Fruit fly (Drosophila melanogaster): ENCODE results near the gene Hip14.

Gene Hip14

DNA sequence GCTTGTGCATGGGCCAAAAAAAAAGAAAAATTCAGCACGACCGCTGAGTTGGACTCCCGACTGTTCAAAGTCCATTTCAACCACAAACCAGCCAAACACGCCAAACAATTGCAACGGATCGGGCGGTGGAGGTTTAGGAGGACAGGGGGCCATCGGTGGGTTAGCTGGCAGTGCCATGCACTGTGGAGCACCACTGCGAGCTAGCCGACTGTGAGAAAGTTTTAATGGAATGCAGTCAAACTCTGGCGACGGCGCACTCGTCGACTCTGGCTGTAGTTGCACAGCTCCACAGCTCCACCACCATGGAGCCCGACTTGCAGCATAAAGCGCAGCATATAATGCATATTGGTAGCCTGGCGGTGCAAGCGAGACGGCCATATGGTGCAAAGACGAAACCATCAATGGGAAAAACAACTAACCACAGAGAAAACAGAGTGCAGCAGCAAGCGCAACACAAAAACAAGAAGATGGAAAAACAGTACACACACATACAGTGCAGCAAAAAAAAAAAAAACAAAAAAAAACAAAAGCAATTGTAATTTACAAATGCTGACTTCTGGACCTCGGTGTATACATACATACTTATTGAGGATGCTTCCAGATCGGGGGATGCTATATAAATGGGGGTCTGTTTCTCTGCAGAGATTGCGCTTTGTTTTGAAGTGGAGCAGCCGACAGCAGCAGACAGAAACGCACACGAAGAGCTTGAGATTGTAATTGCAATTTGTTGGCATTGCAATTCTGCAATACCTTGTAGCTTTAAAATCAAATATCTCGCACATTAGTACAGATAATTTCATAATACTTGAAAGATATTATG, 53.4 kb downstream of the Hip14 start (continued):
- TF ChIP-seq CG6808 (GFP tag; optimal IDR thresholded peaks at IDR 0.05) (peak; percentile 89), dsx (GFP tag; optimal IDR thresholded peaks at IDR 0.05; ENCODE audit: poor library complexity, severe bottlenecking) (peak; percentile 21), Lpt (GFP tag; optimal IDR thresholded peaks at IDR 0.05) (peak; percentile 82), CG3032 (tag; optimal IDR thresholded peaks at IDR 0.05) (peak; percentile 20), Sox14 (GFP tag; optimal IDR thresholded peaks at IDR 0.05) (peak; percentile 61), spab (GFP tag; optimal IDR thresholded peaks at IDR 0.05) (peak; percentile 60), achi (GFP tag; optimal IDR thresholded peaks at IDR 0.05) (no peak), Ets21C (GFP tag; optimal IDR thresholded peaks at IDR 0.05) (no peak), ss (GFP tag; optimal IDR thresholded peaks at IDR 0.05) (peak; percentile 92 to 96), eg (GFP tag; IDR thresholded peaks at IDR 0.05) (peak; percentile 75), CG6854 (GFP tag; optimal IDR thresholded peaks at IDR 0.05) (peak; percentile 93), CG6276 (GFP tag; optimal IDR thresholded peaks at IDR 0.05) (peak; percentile 90), CG8319 (GFP tag; optimal IDR thresholded peaks at IDR 0.05) (no peak), CG3919 (GFP tag; optimal IDR thresholded peaks at IDR 0.05) (peak; percentile 27)

- TF ChIP-seq Met (GFP tag; optimal IDR thresholded peaks at IDR 0.05), result peak; percentile 19
- no peak for TF ChIP-seq pdm3 (GFP tag; optimal IDR thresholded peaks at IDR 0.05)
- TF ChIP-seq CG32006 (GFP tag; optimal IDR thresholded peaks at IDR 0.05), result peak; percentile 29
- no peak for TF ChIP-seq Hr39 (GFP tag; optimal IDR thresholded peaks at IDR 0.05)
- TF ChIP-seq OdsH (GFP tag; optimal IDR thresholded peaks at IDR 0.05), result no peak
- no peak for TF ChIP-seq Sox14 (GFP tag; optimal IDR thresholded peaks at IDR 0.05)
- TF ChIP-seq vri (GFP tag; optimal IDR thresholded peaks at IDR 0.05), result no peak
- TF ChIP-seq CG3032 (tag; optimal IDR thresholded peaks at IDR 0.05), result peak; percentile 6
- TF ChIP-seq CG4318 (GFP tag; optimal IDR thresholded peaks at IDR 0.05), result no peak
- peak; percentile 28 for TF ChIP-seq acj6 (GFP tag; optimal IDR thresholded peaks at IDR 0.05)
- no peak for TF ChIP-seq Sox15 (GFP tag; optimal IDR thresholded peaks at IDR 0.05)
- TF ChIP-seq Eip93F (GFP tag; optimal IDR thresholded peaks at IDR 0.05), result no peak
- TF ChIP-seq cyc (GFP tag; optimal IDR thresholded peaks at IDR 0.05), result no peak
- TF ChIP-seq CG11902 (GFP tag; optimal IDR thresholded peaks at IDR 0.05), result no peak
- TF ChIP-seq lz (GFP tag; optimal IDR thresholded peaks at IDR 0.05), result no peak
- TF ChIP-seq Smox (GFP tag; optimal IDR thresholded peaks at IDR 0.05), result no peak
- TF ChIP-seq CG15336 (GFP tag; IDR thresholded peaks at IDR 0.05), result 0 out of 2 replicates have a peak, but pooled peaks have one; percentile 3
- TF ChIP-seq dsx (GFP tag; optimal IDR thresholded peaks at IDR 0.05; ENCODE audit: poor library complexity, severe bottlenecking), result no peak
- no peak for TF ChIP-seq fd85E (GFP tag; optimal IDR thresholded peaks at IDR 0.05)
Observed at dm6 chr3L:16042080-16042344, 54.0 kb downstream of the Hip14 start.
